Fruit fly (Drosophila melanogaster): ENCODE data around the gene 5PtaseI.

- TF ChIP-seq h (optimal IDR thresholded peaks at IDR 0.05), result no peak
- no peak for TF ChIP-seq psq (optimal IDR thresholded peaks at IDR 0.05)
Observed at dm6 chr3R:25032686-25033085, 12.3 kb downstream of the 5PtaseI start.

Measured in Kc167 (cell line).